Worm (Caenorhabditis elegans): Measurements from ENCODE around the gene kvs-4.

ce11 chrIII:11059775-11060174 is 47.4 kb downstream of the kvs-4 start:
- TF ChIP-seq cog-1 (tag; optimal IDR thresholded peaks at IDR 0.05) (no peak), flt-1 (GFP tag; IDR thresholded peaks at IDR 0.05) (no peak), ztf-23 (GFP tag; IDR thresholded peaks at IDR 0.05) (no peak), ztf-29 (GFP tag; IDR thresholded peaks at IDR 0.05) (no peak), med-1 (GFP tag; optimal IDR thresholded peaks at IDR 0.05; ENCODE audit: insufficient read depth) (no peak)

Data from whole organism, midembryonic.